Fruit fly (Drosophila melanogaster) whole organism, embryonic: ENCODE measurements around the gene CG2540.
A peak's percentile ranks its signal among the peaks of the same experiment; 100 is the strongest.

Experiments
- Antp ChIP-seq: fragments of 200-800 bp; sonication (Bioruptor generic); optimal IDR thresholded peaks from 3 replicates; lab custom pipeline; 2016; ENCODE audit warnings: missing biosample characterization, missing genetic modification characterization
- Bteb2 ChIP-seq: fragments of 200-800 bp; sonication (Bioruptor generic); optimal IDR thresholded peaks from 2 replicates; lab custom pipeline; 2016; ENCODE audit warnings: missing biosample characterization, missing genetic modification characterization
- C15 ChIP-seq: fragments of 200-800 bp; sonication (Bioruptor generic); IDR thresholded peaks from 3 replicates; pipeline ENCODE4 v1.3.6; 2022; ENCODE audit warnings: missing biosample characterization, missing genetic modification characterization
- CG10462 ChIP-seq: fragments of 200-800 bp; sonication (Bioruptor generic); optimal IDR thresholded peaks from 2 replicates; lab custom pipeline; 2016; ENCODE audit warnings: missing biosample characterization, missing genetic modification characterization
- CG10543 ChIP-seq: fragments of 200-800 bp; sonication (Bioruptor generic); optimal IDR thresholded peaks from 3 replicates; lab custom pipeline; 2017; ENCODE audit warnings: missing biosample characterization, mild to moderate bottlenecking, missing genetic modification characterization, moderate library complexity
- CG12299 ChIP-seq: fragments of 200-800 bp; sonication (Bioruptor generic); optimal IDR thresholded peaks from 2 replicates; lab custom pipeline; 2018; ENCODE audit warnings: missing biosample characterization, mild to moderate bottlenecking, missing genetic modification characterization
- CG12391 ChIP-seq: fragments of 200-800 bp; sonication (Bioruptor generic); optimal IDR thresholded peaks from 3 replicates; lab custom pipeline; 2018; ENCODE audit warnings: missing biosample characterization, mild to moderate bottlenecking, missing genetic modification characterization, moderate library complexity
- CG16815 ChIP-seq: fragments of 200-800 bp; sonication (Bioruptor generic); optimal IDR thresholded peaks from 3 replicates; lab custom pipeline; 2017; ENCODE audit warnings: missing biosample characterization, mild to moderate bottlenecking, missing genetic modification characterization
- CG18011 ChIP-seq: fragments of 200-800 bp; sonication (Bioruptor generic); optimal IDR thresholded peaks from 2 replicates; lab custom pipeline; 2017; ENCODE audit warnings: missing biosample characterization, missing genetic modification characterization, mild to moderate bottlenecking, moderate library complexity, missing genotype
- CG1832 ChIP-seq: fragments of 200-800 bp; sonication (Bioruptor generic); optimal IDR thresholded peaks from 2 replicates; lab custom pipeline; 2017; ENCODE audit warnings: missing biosample characterization, mild to moderate bottlenecking, missing genetic modification characterization, inconsistent platforms
- CG31365 ChIP-seq: fragments of 200-800 bp; sonication (Bioruptor generic); optimal IDR thresholded peaks from 2 replicates; lab custom pipeline; 2018; ENCODE audit warnings: missing biosample characterization, mild to moderate bottlenecking, missing genetic modification characterization
- CG3407 ChIP-seq: fragments of 200-800 bp; sonication (Bioruptor generic); optimal IDR thresholded peaks from 2 replicates; lab custom pipeline; 2018; ENCODE audit warnings: missing biosample characterization, mild to moderate bottlenecking, missing genetic modification characterization
- CG3995 ChIP-seq: fragments of 200-800 bp; sonication (Bioruptor generic); optimal IDR thresholded peaks from 3 replicates; lab custom pipeline; 2016; ENCODE audit warnings: missing biosample characterization, missing genetic modification characterization
- CG9215 ChIP-seq: fragments of 200-800 bp; sonication (Bioruptor generic); IDR thresholded peaks from 2 replicates; pipeline ENCODE4 v1.3.6; 2022; ENCODE audit warnings: missing biosample characterization, missing genetic modification characterization
- CTCF ChIP-seq: fragments of 200-800 bp; sonication (Bioruptor generic); optimal IDR thresholded peaks from 2 replicates; lab custom pipeline; 2017; ENCODE audit warnings: missing biosample characterization, mild to moderate bottlenecking, missing genetic modification characterization, moderate library complexity
- D19B ChIP-seq: fragments of 200-800 bp; sonication (Bioruptor generic); optimal IDR thresholded peaks from 2 replicates; lab custom pipeline; 2017; ENCODE audit warnings: missing biosample characterization, mild to moderate bottlenecking, missing genetic modification characterization
- ERR ChIP-seq: fragments of 200-800 bp; sonication (Bioruptor generic); optimal IDR thresholded peaks from 2 replicates; lab custom pipeline; 2016; ENCODE audit warnings: missing biosample characterization, missing genetic modification characterization
- Ets65A ChIP-seq: fragments of 200-800 bp; sonication (Bioruptor generic); peaks from one replicate; lab custom pipeline; 2016; ENCODE audit warnings: missing biosample characterization, missing genetic modification characterization
- Ets97D ChIP-seq: fragments of 200-800 bp; sonication (Bioruptor generic); optimal IDR thresholded peaks from 3 replicates; lab custom pipeline; 2016; ENCODE audit warnings: missing biosample characterization, missing genetic modification characterization
- HmgZ ChIP-seq: fragments of 200-800 bp; sonication (Bioruptor generic); optimal IDR thresholded peaks from 2 replicates; lab custom pipeline; 2018; ENCODE audit warnings: missing biosample characterization, mild to moderate bottlenecking, missing genetic modification characterization
- Hr3 ChIP-seq: fragments of 200-800 bp; sonication (Bioruptor generic); optimal IDR thresholded peaks from 3 replicates; lab custom pipeline; 2016; ENCODE audit warnings: missing biosample characterization, missing genetic modification characterization
- Lhr ChIP-seq: fragments of 200-800 bp; sonication (Bioruptor generic); optimal IDR thresholded peaks from 3 replicates; lab custom pipeline; 2017; ENCODE audit warnings: mild to moderate bottlenecking, missing biosample characterization, missing genetic modification reagents, missing genetic modification characterization
- NFAT ChIP-seq: fragments of 200-800 bp; sonication (Bioruptor generic); IDR thresholded peaks from 2 replicates; pipeline ENCODE4 v1.3.6; 2022; ENCODE audit warnings: missing biosample characterization, missing genetic modification characterization
- Neu2 ChIP-seq: fragments of 200-800 bp; sonication (Bioruptor generic); optimal IDR thresholded peaks from 3 replicates; lab custom pipeline; 2016; ENCODE audit warnings: missing biosample characterization, missing genetic modification characterization, borderline replicate concordance
- Nf-YA ChIP-seq: fragments of 200-800 bp; sonication (Bioruptor generic); IDR thresholded peaks from 2 replicates; pipeline ENCODE4 v1.3.6; 2022; ENCODE audit warnings: missing biosample characterization, missing genetic modification characterization
- Nf-YB ChIP-seq: fragments of 200-800 bp; sonication (Bioruptor generic); optimal IDR thresholded peaks from 3 replicates; lab custom pipeline; 2019; ENCODE audit warnings: missing biosample characterization, mild to moderate bottlenecking, missing genetic modification characterization, moderate library complexity
- Opbp ChIP-seq: fragments of 200-800 bp; sonication (Bioruptor generic); IDR thresholded peaks from 3 replicates; pipeline ENCODE4 v1.3.6; 2022; ENCODE audit warnings: missing biosample characterization, missing genetic modification characterization; ENCODE audit not compliant: partially characterized antibody
- PHDP ChIP-seq: fragments of 200-800 bp; sonication (Bioruptor generic); optimal IDR thresholded peaks from 3 replicates; lab custom pipeline; 2018; ENCODE audit warnings: missing biosample characterization, mild to moderate bottlenecking, missing genetic modification characterization, moderate library complexity
- Scr ChIP-seq: fragments of 200-800 bp; sonication (Bioruptor generic); IDR thresholded peaks from 2 replicates; pipeline ENCODE4 v1.3.6; 2022; ENCODE audit warnings: missing biosample characterization, missing genetic modification characterization; ENCODE audit not compliant: partially characterized antibody
- Xbp1 ChIP-seq: fragments of 200-800 bp; sonication (Bioruptor generic); optimal IDR thresholded peaks from 3 replicates; lab custom pipeline; 2016; ENCODE audit warnings: missing biosample characterization, mild to moderate bottlenecking, missing genetic modification characterization
- abd-A ChIP-seq: fragments of 200-800 bp; sonication (Bioruptor generic); optimal IDR thresholded peaks from 3 replicates; lab custom pipeline; 2019; ENCODE audit warnings: missing biosample characterization, mild to moderate bottlenecking, missing genetic modification characterization, moderate library complexity
- croc ChIP-seq: fragments of 200-800 bp; sonication (Bioruptor generic); conservative IDR thresholded peaks from 3 replicates; pipeline ENCODE4 v1.3.6; 2022; ENCODE audit warnings: missing biosample characterization, missing genetic modification characterization
- dmrt11E ChIP-seq: fragments of 200-800 bp; sonication (Bioruptor generic); optimal IDR thresholded peaks from 3 replicates; lab custom pipeline; 2018; ENCODE audit warnings: missing biosample characterization, mild to moderate bottlenecking, missing genetic modification characterization, moderate library complexity
- dysf ChIP-seq: fragments of 200-800 bp; sonication (Bioruptor generic); IDR thresholded peaks from 3 replicates; pipeline ENCODE4 v1.3.6; 2022; ENCODE audit warnings: missing biosample characterization, missing genetic modification characterization
- ewg ChIP-seq: fragments of 200-800 bp; sonication (Bioruptor generic); optimal IDR thresholded peaks from 3 replicates; lab custom pipeline; 2017; ENCODE audit warnings: mild to moderate bottlenecking, missing biosample characterization, missing genetic modification reagents, missing genetic modification characterization
- gsb-n ChIP-seq: fragments of 200-800 bp; sonication (Bioruptor generic); optimal IDR thresholded peaks from 3 replicates; lab custom pipeline; 2018; ENCODE audit warnings: missing biosample characterization, mild to moderate bottlenecking, missing genetic modification characterization
- h ChIP-seq: fragments of >200 bp; optimal IDR thresholded peaks from 2 replicates; lab custom pipeline; 2017
- hbn ChIP-seq: fragments of 200-800 bp; sonication (Bioruptor generic); IDR thresholded peaks from 2 replicates; pipeline ENCODE4 v1.3.6; 2022; ENCODE audit warnings: missing biosample characterization, missing genetic modification characterization; ENCODE audit not compliant: partially characterized antibody
- ind ChIP-seq: fragments of 200-800 bp; sonication (Bioruptor generic); optimal IDR thresholded peaks from 3 replicates; lab custom pipeline; 2016; ENCODE audit warnings: missing biosample characterization, missing genetic modification characterization
- nerfin-1 ChIP-seq: fragments of 200-800 bp; sonication (Bioruptor generic); optimal IDR thresholded peaks from 3 replicates; lab custom pipeline; 2019; ENCODE audit warnings: missing biosample characterization, mild to moderate bottlenecking, missing genetic modification characterization, moderate library complexity
- nerfin-2 ChIP-seq: fragments of 200-800 bp; sonication (Bioruptor generic); IDR thresholded peaks from 2 replicates; pipeline ENCODE4 v1.3.6; 2022; ENCODE audit warnings: missing biosample characterization, missing genetic modification characterization; ENCODE audit not compliant: partially characterized antibody
- nmo ChIP-seq: fragments of 200-800 bp; sonication (Bioruptor generic); optimal IDR thresholded peaks from 2 replicates; lab custom pipeline; 2018; ENCODE audit warnings: missing biosample characterization, mild to moderate bottlenecking, missing genetic modification characterization, moderate library complexity
- pb ChIP-seq: fragments of 200-800 bp; sonication (Bioruptor generic); optimal IDR thresholded peaks from 3 replicates; lab custom pipeline; 2016; ENCODE audit warnings: missing biosample characterization, missing genetic modification characterization
- row ChIP-seq: fragments of 200-800 bp; sonication (Bioruptor generic); IDR thresholded peaks from 3 replicates; pipeline ENCODE4 v1.3.6; 2022; ENCODE audit warnings: missing biosample characterization, missing genetic modification characterization
- scrt ChIP-seq: fragments of 200-800 bp; sonication (Bioruptor generic); optimal IDR thresholded peaks from 2 replicates; lab custom pipeline; 2018; ENCODE audit warnings: missing biosample characterization, mild to moderate bottlenecking, missing genetic modification characterization, moderate library complexity
- sim ChIP-seq: fragments of 200-800 bp; sonication (Bioruptor generic); IDR thresholded peaks from 2 replicates; pipeline ENCODE4 v1.3.6; 2022; ENCODE audit warnings: missing biosample characterization, missing genetic modification characterization
- sna ChIP-seq: fragments of 200-800 bp; sonication (Bioruptor generic); IDR thresholded peaks from 2 replicates; pipeline ENCODE4 v1.3.6; 2022; ENCODE audit warnings: missing biosample characterization, missing genetic modification characterization; ENCODE audit not compliant: partially characterized antibody
- stc ChIP-seq: fragments of 200-800 bp; sonication (Bioruptor generic); IDR thresholded peaks from 2 replicates; pipeline ENCODE4 v1.3.6; 2022; ENCODE audit warnings: missing biosample characterization, missing genetic modification characterization
- usp ChIP-seq: fragments of >200 bp; optimal IDR thresholded peaks from 2 replicates; lab custom pipeline; 2017; ENCODE audit warnings: missing biosample characterization, missing genetic modification characterization
- wek ChIP-seq: fragments of 200-800 bp; sonication (Bioruptor generic); optimal IDR thresholded peaks from 3 replicates; lab custom pipeline; 2018; ENCODE audit warnings: missing biosample characterization, mild to moderate bottlenecking, missing genetic modification characterization, moderate library complexity
- wor ChIP-seq: fragments of 200-800 bp; sonication (Bioruptor generic); IDR thresholded peaks from 2 replicates; pipeline ENCODE4 v1.3.6; 2022; ENCODE audit warnings: missing biosample characterization, missing genetic modification characterization

The CG2540 gene

DNA sequence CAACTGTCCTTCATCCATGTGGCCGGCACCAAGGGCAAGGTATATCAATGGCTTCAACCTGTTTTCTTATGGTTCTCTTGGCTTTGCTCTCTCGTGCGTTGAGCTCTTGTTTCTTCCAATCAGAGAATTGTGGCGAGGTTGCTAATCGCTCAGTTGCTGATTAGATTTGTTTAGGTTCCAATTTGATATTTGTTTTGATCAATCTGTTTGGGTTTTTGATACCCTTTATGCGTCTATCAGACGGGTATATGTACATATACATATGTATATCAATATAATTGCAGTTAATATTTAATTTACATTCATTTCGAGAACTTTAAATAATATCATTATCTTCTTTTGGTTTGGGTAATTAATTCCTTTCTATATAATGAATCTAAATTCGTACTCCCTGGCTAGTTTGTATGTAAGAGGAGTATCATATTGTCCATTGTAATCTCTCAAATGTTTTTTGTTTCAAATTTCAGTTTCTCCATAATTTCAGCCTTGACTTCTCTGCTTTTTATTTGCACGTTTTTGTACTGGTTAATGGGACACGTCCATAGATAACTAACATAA lies 16.4 kb upstream of the CG2540 start (continued):
- TF ChIP-seq Scr = no peak
- TF ChIP-seq sna (GFP tag; lab: Robert Waterston, UW) = no peak
- no peak for TF ChIP-seq nmo (GFP tag; lab: Kevin White, UChicago)
- TF ChIP-seq CG12391 = no peak
- TF ChIP-seq CG10462 (GFP tag; lab: Kevin White, UChicago) = no peak
- TF ChIP-seq CG3407 (GFP tag; lab: Kevin White, UChicago) = no peak
- no peak for TF ChIP-seq Hr3
- peak; percentile 44 for TF ChIP-seq PHDP (tag; lab: Kevin White, UChicago)
- TF ChIP-seq CG16815 (GFP tag; lab: Kevin White, UChicago) = no peak
- no peak for TF ChIP-seq gsb-n (tag; lab: Kevin White, UChicago)
- TF ChIP-seq croc = no peak
- no peak for TF ChIP-seq nerfin-1 (tag; lab: Kevin White, UChicago)
- no peak for TF ChIP-seq NFAT (GFP tag; lab: Robert Waterston, UW)
- TF ChIP-seq nerfin-2 (GFP tag; lab: Robert Waterston, UW) = no peak
- no peak for TF ChIP-seq stc
- peak; percentile 79 for TF ChIP-seq D19B (GFP tag; lab: Kevin White, UChicago)
- no peak for TF ChIP-seq CG12299 (tag; lab: Kevin White, UChicago)
- TF ChIP-seq CG9215 = no peak
- TF ChIP-seq Neu2 (GFP tag; lab: Kevin White, UChicago) = no peak

DNA sequence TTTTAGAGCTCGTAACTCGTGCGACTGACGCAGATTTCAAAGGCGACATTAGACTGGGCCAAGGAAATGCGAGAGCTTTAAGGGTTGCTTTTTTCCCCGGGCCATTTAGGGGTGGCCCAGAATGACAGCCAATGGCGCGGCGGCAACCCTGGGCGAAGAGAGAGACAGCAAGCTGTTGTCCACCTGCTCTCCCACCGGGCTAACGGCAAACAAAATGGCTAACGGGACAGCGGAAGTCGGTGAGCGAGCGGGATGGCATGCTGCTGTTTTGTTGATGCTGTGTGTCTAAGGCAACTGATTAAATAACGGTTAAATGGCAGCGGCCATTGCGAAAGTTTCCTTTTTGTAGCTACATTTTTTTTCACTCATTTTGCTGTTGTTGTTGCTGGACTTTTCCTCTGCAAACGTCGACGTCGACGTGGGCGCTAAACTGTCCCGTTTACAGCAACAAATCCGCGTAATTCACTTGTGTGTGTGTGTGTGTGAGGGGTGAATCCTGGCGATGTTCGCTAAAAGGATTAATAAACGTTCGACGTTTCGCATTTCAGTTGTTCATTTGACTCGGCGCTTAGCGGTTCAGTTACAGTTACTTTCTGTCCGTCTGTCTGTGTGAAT lies 13.8 kb upstream of the CG2540 start, which contains the start of gene CG11085:
CG11085 (plus strand) TSS at position 565 of the 615 bp plus-strand sequence.
- no peak for TF ChIP-seq ERR (GFP tag; lab: Kevin White, UChicago)
- TF ChIP-seq Bteb2 (GFP tag; lab: Kevin White, UChicago) = no peak
- no peak for TF ChIP-seq CTCF
- peak; percentile 85 for TF ChIP-seq CG1832 (GFP tag; lab: Kevin White, UChicago)
- peak; percentile 40; the same call in 1 of the 2 replicates for TF ChIP-seq Nf-YA (GFP tag; lab: Robert Waterston, UW)
- no peak for TF ChIP-seq pb (GFP tag; lab: Kevin White, UChicago)
- no peak for TF ChIP-seq row
- TF ChIP-seq Xbp1 = no peak
- TF ChIP-seq CG3407 (GFP tag; lab: Kevin White, UChicago) = no peak
- TF ChIP-seq Lhr (GFP tag; lab: Kevin White, UChicago) = no peak
- no peak for TF ChIP-seq CG18011 (GFP tag; lab: Kevin White, UChicago)
- TF ChIP-seq sim (GFP tag; lab: Robert Waterston, UW) = no peak
- TF ChIP-seq wek (GFP tag; lab: Kevin White, UChicago) = no peak
- peak; percentile 96 for TF ChIP-seq Nf-YB (GFP tag; lab: Kevin White, UChicago)
- no peak for TF ChIP-seq h (lab: Kevin White, UChicago)
- TF ChIP-seq scrt = no peak
- no peak for TF ChIP-seq wor (GFP tag; lab: Robert Waterston, UW)
- TF ChIP-seq CG10543 (GFP tag; lab: Kevin White, UChicago) = no peak
- no peak for TF ChIP-seq HmgZ (tag; lab: Kevin White, UChicago)
- TF ChIP-seq abd-A (tag; lab: Kevin White, UChicago) = no peak
- TF ChIP-seq CG3995 (GFP tag; lab: Kevin White, UChicago) = no peak
- peak; percentile 18 for TF ChIP-seq ewg (GFP tag; lab: Kevin White, UChicago)
- TF ChIP-seq usp (GFP tag; lab: Kevin White, UChicago) = no peak
- no peak for TF ChIP-seq dmrt11E (tag; lab: Kevin White, UChicago)
- TF ChIP-seq dysf (GFP tag; lab: Robert Waterston, UW) = no peak
- peak; percentile 83 for TF ChIP-seq Ets65A (GFP tag; lab: Kevin White, UChicago)
- no peak for TF ChIP-seq Opbp
- TF ChIP-seq CG31365 = no peak
- no peak for TF ChIP-seq ind (GFP tag; lab: Kevin White, UChicago)
- TF ChIP-seq Antp (GFP tag; lab: Kevin White, UChicago) = no peak
- TF ChIP-seq Ets97D (GFP tag; lab: Kevin White, UChicago) = peak; percentile 50
- TF ChIP-seq hbn (GFP tag; lab: Robert Waterston, UW) = no peak
- TF ChIP-seq C15 (GFP tag; lab: Robert Waterston, UW) = no peak
